Worm (Caenorhabditis elegans) whole organism, L2 larva: ENCODE results near the gene T24E12.13.

Source experiments
- Y55F3AM.14 ChIP-seq: fragments of 200-800 bp; sonication (Bioruptor generic); optimal IDR thresholded peaks from 2 replicates; lab custom pipeline; 2018; ENCODE audit warnings: mild to moderate bottlenecking, missing genetic modification characterization, missing compliant biosample characterization
- aly-2 ChIP-seq: fragments of 150-350 bp; optimal IDR thresholded peaks from 2 replicates; lab custom pipeline; 2014; ENCODE audit warnings: missing biosample characterization, missing genetic modification characterization
- ama-1 ChIP-seq: fragments of 150-350 bp; optimal IDR thresholded peaks from 2 replicates; lab custom pipeline; 2018; ENCODE audit warnings: inconsistent platforms
- blmp-1 ChIP-seq: sonication (generic microtip); optimal IDR thresholded peaks from 2 replicates; lab custom pipeline; 2017; ENCODE audit warnings: missing genetic modification characterization, mild to moderate bottlenecking, missing compliant biosample characterization, antibody characterized with exemption, moderate library complexity; ENCODE audit not compliant: insufficient read depth
- ceh-16 ChIP-seq: fragments of 150-350 bp; optimal IDR thresholded peaks from 2 replicates; lab custom pipeline; 2014; ENCODE audit warnings: missing biosample characterization, missing genetic modification characterization
- ceh-82 ChIP-seq: fragments of 150-350 bp; optimal IDR thresholded peaks from 2 replicates; lab custom pipeline; 2014; ENCODE audit warnings: missing biosample characterization, missing genetic modification characterization
- crh-2 ChIP-seq: sonication (generic microtip); optimal IDR thresholded peaks from 2 replicates; lab custom pipeline; 2017; ENCODE audit warnings: missing biosample characterization, missing genetic modification characterization
- dmd-4 ChIP-seq: sonication (generic microtip); optimal IDR thresholded peaks from 2 replicates; lab custom pipeline; 2017; ENCODE audit warnings: missing biosample characterization, missing genetic modification characterization
- elt-1 ChIP-seq: fragments of 150-350 bp; optimal IDR thresholded peaks from 2 replicates; lab custom pipeline; 2014; ENCODE audit warnings: missing biosample characterization, missing genetic modification characterization
- elt-3 ChIP-seq: sonication (generic microtip); optimal IDR thresholded peaks from 2 replicates; lab custom pipeline; 2017; ENCODE audit warnings: missing biosample characterization, missing genetic modification characterization
- fos-1 ChIP-seq: fragments of 150-350 bp; optimal IDR thresholded peaks from 2 replicates; lab custom pipeline; 2014; ENCODE audit warnings: missing biosample characterization, missing genetic modification characterization
- lin-11 ChIP-seq: fragments of 150-350 bp; sonication (generic microtip); optimal IDR thresholded peaks from 2 replicates; lab custom pipeline; 2014; ENCODE audit warnings: missing biosample characterization, missing genetic modification characterization, inconsistent platforms, mixed read lengths
- lin-13 ChIP-seq: fragments of 150-350 bp; optimal IDR thresholded peaks from 2 replicates; lab custom pipeline; 2014; ENCODE audit warnings: missing biosample characterization, missing genetic modification reagents, missing genetic modification characterization
- lin-39 ChIP-seq: fragments of 150-350 bp; optimal IDR thresholded peaks from 2 replicates; lab custom pipeline; 2014; ENCODE audit warnings: missing biosample characterization, missing genetic modification reagents, missing genetic modification characterization
- mbf-1 ChIP-seq: sonication (generic microtip); optimal IDR thresholded peaks from 2 replicates; lab custom pipeline; 2017; ENCODE audit warnings: missing biosample characterization, missing genetic modification characterization
- mdl-1 ChIP-seq, 2 experiments: fragments of 150-350 bp in 1 of 2; sonication (generic microtip) in 1 of 2; optimal IDR thresholded peaks; 2 replicates each; lab custom pipeline; 2017; ENCODE audit warnings: missing biosample characterization in 2 of 2, missing genetic modification characterization in 2 of 2
- nhr-10 ChIP-seq: sonication (generic microtip); optimal IDR thresholded peaks from 2 replicates; lab custom pipeline; 2017; ENCODE audit warnings: missing biosample characterization, missing genetic modification characterization
- nhr-11 ChIP-seq: fragments of 150-350 bp; optimal IDR thresholded peaks from 2 replicates; lab custom pipeline; 2014; ENCODE audit warnings: missing biosample characterization, missing genetic modification characterization
- nhr-12 ChIP-seq: fragments of 150-350 bp; optimal IDR thresholded peaks from 2 replicates; lab custom pipeline; 2014; ENCODE audit warnings: missing biosample characterization, missing genetic modification characterization
- nhr-129 ChIP-seq: fragments of 150-350 bp; optimal IDR thresholded peaks from 2 replicates; lab custom pipeline; 2014; ENCODE audit warnings: missing biosample characterization, missing genetic modification characterization
- nhr-21 ChIP-seq: fragments of 150-350 bp; optimal IDR thresholded peaks from 2 replicates; lab custom pipeline; 2014; ENCODE audit warnings: missing biosample characterization, missing genetic modification characterization
- nhr-23 ChIP-seq: fragments of 150-350 bp; optimal IDR thresholded peaks from 2 replicates; lab custom pipeline; 2014; ENCODE audit warnings: missing biosample characterization, missing genetic modification reagents, missing genetic modification characterization
- nhr-77 ChIP-seq: fragments of 150-350 bp; optimal IDR thresholded peaks from 2 replicates; lab custom pipeline; 2014; ENCODE audit warnings: missing biosample characterization, missing genetic modification characterization
- peb-1 ChIP-seq: fragments of 150-350 bp; optimal IDR thresholded peaks from 2 replicates; lab custom pipeline; 2014; ENCODE audit warnings: missing biosample characterization, missing genetic modification characterization
- sem-4 ChIP-seq: fragments of 150-350 bp; optimal IDR thresholded peaks from 2 replicates; lab custom pipeline; 2014; ENCODE audit warnings: missing biosample characterization, missing genetic modification reagents, missing genetic modification characterization
- sma-3 ChIP-seq: sonication (generic microtip); optimal IDR thresholded peaks from 2 replicates; lab custom pipeline; 2016; ENCODE audit warnings: missing genetic modification reagents, missing genetic modification characterization, missing compliant biosample characterization
- sma-9 ChIP-seq, 2 experiments: fragments of 150-350 bp in 1 of 2; sonication (generic microtip) in 1 of 2; optimal IDR thresholded peaks; 2 replicates each; lab custom pipeline; 2014 to 2016; ENCODE audit warnings: missing genetic modification characterization in 2 of 2, mild to moderate bottlenecking in 1 of 2, missing biosample characterization in 1 of 2, missing compliant biosample characterization in 1 of 2, missing genetic modification reagents in 1 of 2, moderate library complexity in 1 of 2
- unc-55 ChIP-seq: fragments of 150-350 bp; sonication (generic microtip); optimal IDR thresholded peaks from 3 replicates; lab custom pipeline; 2014; ENCODE audit warnings: missing biosample characterization, missing genetic modification reagents, missing genetic modification characterization
- unc-62 ChIP-seq: fragments of 150-350 bp; optimal IDR thresholded peaks from 2 replicates; lab custom pipeline; 2014; ENCODE audit warnings: missing biosample characterization, missing genetic modification reagents, missing genetic modification characterization
- zag-1 ChIP-seq: fragments of 150-350 bp; optimal IDR thresholded peaks from 2 replicates; lab custom pipeline; 2014; ENCODE audit warnings: missing biosample characterization, missing genetic modification characterization
- ztf-1 ChIP-seq: fragments of 200-800 bp; sonication (Bioruptor generic); conservative IDR thresholded peaks from 2 replicates; pipeline ENCODE4 v1.3.6; 2022; ENCODE audit warnings: missing genetic modification characterization, missing compliant biosample characterization
- ztf-4 ChIP-seq: fragments of 150-350 bp; optimal IDR thresholded peaks from 2 replicates; lab custom pipeline; 2014; ENCODE audit warnings: missing biosample characterization, missing genetic modification characterization

T24E12.13 gene

ce11 chrII:3777802-3778201 is 9.4 kb upstream of the T24E12.13 start:
- TF ChIP-seq unc-62 = no peak
- TF ChIP-seq dmd-4 (tag; lab: Kevin White, UChicago) = no peak
- TF ChIP-seq nhr-129 (tag; lab: Kevin White, UChicago) = no peak
- no peak for TF ChIP-seq nhr-11 (tag; lab: Kevin White, UChicago)
- no peak for TF ChIP-seq peb-1 (tag; lab: Kevin White, UChicago)
- no peak for TF ChIP-seq Y55F3AM.14 (GFP tag; lab: Kevin White, UChicago)
- TF ChIP-seq mbf-1 (tag; lab: Kevin White, UChicago) = no peak
- TF ChIP-seq ceh-16 (tag; lab: Kevin White, UChicago) = no peak
- no peak for TF ChIP-seq mdl-1 (tag; optimal IDR thresholded peaks at IDR 0.05; lab: Kevin White, UChicago)
- TF ChIP-seq elt-1 (tag; lab: Kevin White, UChicago) = no peak
- no peak for TF ChIP-seq lin-11 (tag; lab: Kevin White, UChicago)
- no peak for TF ChIP-seq unc-55 (GFP tag; lab: Kevin White, UChicago)
- no peak for TF ChIP-seq nhr-10 (tag; lab: Kevin White, UChicago)
- TF ChIP-seq sma-9 (GFP tag; optimal IDR thresholded peaks at IDR 0.05; lab: Kevin White, UChicago) = no peak
- no peak for TF ChIP-seq sma-9 (tag; optimal IDR thresholded peaks at IDR 0.05; lab: Kevin White, UChicago)
- no peak for TF ChIP-seq lin-13 (GFP tag; lab: Kevin White, UChicago)

ce11 chrII:3779463-3779862 is 7.8 kb upstream of the T24E12.13 start, which contains the start of gene T24E12.11:
T24E12.11 (minus strand) TSS chrII:3779563.
- TF ChIP-seq lin-11 (tag; lab: Kevin White, UChicago) (no peak), fos-1 (tag; lab: Kevin White, UChicago) (no peak), nhr-23 (tag; lab: Kevin White, UChicago) (no peak), crh-2 (tag; lab: Kevin White, UChicago) (no peak), blmp-1 (tag; lab: Kevin White, UChicago) (no peak), lin-39 (tag; lab: Kevin White, UChicago) (no peak), nhr-21 (tag; lab: Kevin White, UChicago) (no peak), mbf-1 (tag; lab: Kevin White, UChicago) (no peak), ztf-1 (GFP tag; lab: Robert Waterston, UW) (no peak), elt-3 (no peak), ama-1 (lab: Kevin White, UChicago) (no peak), dmd-4 (tag; lab: Kevin White, UChicago) (no peak), ceh-16 (tag; lab: Kevin White, UChicago) (no peak), ceh-82 (no peak), aly-2 (tag; lab: Kevin White, UChicago) (no peak), Y55F3AM.14 (GFP tag; lab: Kevin White, UChicago) (no peak), sma-3 (GFP tag; lab: Kevin White, UChicago) (no peak)

- no peak for TF ChIP-seq elt-1 (tag; lab: Kevin White, UChicago)
- TF ChIP-seq, all 48 proteins: peak for 0
These were observed 6.0 kb upstream of the T24E12.13 start for ce11 chrII:3781238-3781637.

- no peak for TF ChIP-seq nhr-12 (tag; lab: Kevin White, UChicago)
- TF ChIP-seq elt-1 (tag; lab: Kevin White, UChicago) = no peak
- no peak for TF ChIP-seq unc-55 (GFP tag; lab: Kevin White, UChicago)
- no peak for TF ChIP-seq nhr-77
- TF ChIP-seq lin-11 (tag; lab: Kevin White, UChicago) = no peak
- no peak for TF ChIP-seq ztf-4 (tag; lab: Kevin White, UChicago)
- no peak for TF ChIP-seq mdl-1 (tag; optimal IDR thresholded peaks at IDR 0.05; lab: Kevin White, UChicago)
These were observed 4.8 kb upstream of the T24E12.13 start, which contains the start of gene T24E12.2 for ce11 chrII:3782309-3783000. T24E12.2 (plus strand) TSS chrII:3782950.

- TF ChIP-seq nhr-23 (tag; lab: Kevin White, UChicago) = no peak
- TF ChIP-seq zag-1 (tag; lab: Kevin White, UChicago) = no peak
- TF ChIP-seq sem-4 = no peak
- TF ChIP-seq elt-1 (tag; lab: Kevin White, UChicago) = no peak
These were observed 2.0 kb upstream of the T24E12.13 start, which contains the start of gene T24E12.1 for ce11 chrII:3785257-3785656. T24E12.1 (plus strand) TSS chrII:3785557.
